Worm (Caenorhabditis elegans) whole organism, L3 larva: ENCODE results near the gene str-161.

ENCODE experiments used
- ama-1 ChIP-seq: fragments of 150-350 bp; optimal IDR thresholded peaks from 2 replicates; lab custom pipeline; 2018
- ceh-16 ChIP-seq: sonication (generic microtip); optimal IDR thresholded peaks from 2 replicates; lab custom pipeline; 2017; ENCODE audit warnings: missing biosample characterization, missing genetic modification characterization
- egl-27 ChIP-seq: sonication (generic microtip); optimal IDR thresholded peaks from 4 replicates; lab custom pipeline; 2017; ENCODE audit warnings: missing biosample characterization, missing genetic modification reagents, missing genetic modification characterization
- elt-1 ChIP-seq: fragments of 150-350 bp; optimal IDR thresholded peaks from 2 replicates; lab custom pipeline; 2014; ENCODE audit warnings: missing biosample characterization, missing genetic modification characterization
- lin-39 ChIP-seq: fragments of 150-350 bp; optimal IDR thresholded peaks from 2 replicates; lab custom pipeline; 2018; ENCODE audit warnings: missing biosample characterization, missing genetic modification reagents, missing genetic modification characterization
- nfya-1 ChIP-seq: sonication (generic microtip); optimal IDR thresholded peaks from 2 replicates; lab custom pipeline; 2017; ENCODE audit warnings: missing genetic modification characterization, mild to moderate bottlenecking, missing compliant biosample characterization, antibody characterized with exemption, moderate library complexity; ENCODE audit not compliant: insufficient read depth
- nhr-11 ChIP-seq: fragments of 150-350 bp; optimal IDR thresholded peaks from 2 replicates; lab custom pipeline; 2014; ENCODE audit warnings: missing biosample characterization, missing genetic modification characterization
- nhr-237 ChIP-seq: fragments of 150-350 bp; optimal IDR thresholded peaks from 2 replicates; lab custom pipeline; 2014; ENCODE audit warnings: missing biosample characterization, missing genetic modification characterization
- nhr-25 ChIP-seq: sonication (generic microtip); optimal IDR thresholded peaks from 2 replicates; lab custom pipeline; 2017; ENCODE audit warnings: missing biosample characterization, missing genetic modification characterization
- pha-4 ChIP-seq: fragments of 150-350 bp; optimal IDR thresholded peaks from 2 replicates; lab custom pipeline; 2014; ENCODE audit warnings: missing biosample characterization, missing genetic modification reagents, missing genetic modification characterization
- sea-2 ChIP-seq: fragments of 150-350 bp; sonication (generic microtip); optimal IDR thresholded peaks from 4 replicates; lab custom pipeline; 2014; ENCODE audit warnings: missing biosample characterization, missing genetic modification reagents, missing genetic modification characterization
- ztf-11 ChIP-seq: fragments of 150-350 bp; optimal IDR thresholded peaks from 2 replicates; lab custom pipeline; 2014; ENCODE audit warnings: missing biosample characterization, missing genetic modification characterization

DNA sequence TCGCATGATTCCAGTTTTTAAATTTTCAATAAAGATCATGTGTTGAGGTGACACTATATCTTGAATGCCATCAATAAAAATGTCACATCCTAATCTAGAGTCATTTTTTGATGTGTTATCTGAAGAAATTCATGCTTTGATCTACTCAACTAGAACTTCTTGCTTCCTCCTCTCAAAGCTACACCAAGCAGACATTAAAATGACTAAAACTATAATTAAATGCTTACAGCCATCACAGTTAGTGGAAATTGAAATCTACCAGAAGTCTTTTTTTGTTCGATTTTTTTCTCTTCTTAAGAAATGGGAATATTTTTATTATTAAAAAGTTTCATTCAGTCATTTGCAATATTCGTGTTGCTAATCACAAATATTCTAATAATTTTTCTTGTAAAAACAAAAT is 13.9 kb upstream of the str-161 start, which contains the start of gene str-158:
- TF ChIP-seq elt-1 (tag; lab: Kevin White, UChicago) (no peak), sea-2 (GFP tag; lab: Kevin White, UChicago) (no peak), pha-4 (tag; lab: Kevin White, UChicago) (no peak), nhr-11 (no peak), egl-27 (tag; lab: Kevin White, UChicago) (no peak), ztf-11 (no peak), nhr-25 (tag; lab: Kevin White, UChicago) (no peak), nfya-1 (tag; lab: Kevin White, UChicago) (no peak), lin-39 (tag; lab: Kevin White, UChicago) (no peak), ceh-16 (tag; lab: Kevin White, UChicago) (no peak), ama-1 (no peak), nhr-237 (tag; lab: Kevin White, UChicago) (no peak)
